Worm (Caenorhabditis elegans) whole organism, L3 larva: ENCODE results near the gene zip-12.

ENCODE experiments used
- R02D3.7 ChIP-seq: fragments of 150-350 bp; optimal IDR thresholded peaks from 2 replicates; lab custom pipeline; 2014; ENCODE audit warnings: missing biosample characterization, missing genetic modification characterization
- ZK546.5 ChIP-seq: sonication (generic microtip); optimal IDR thresholded peaks from 2 replicates; lab custom pipeline; 2017; ENCODE audit warnings: missing biosample characterization, missing genetic modification characterization
- aly-2 ChIP-seq: fragments of 150-350 bp; optimal IDR thresholded peaks from 2 replicates; lab custom pipeline; 2014; ENCODE audit warnings: missing biosample characterization, missing genetic modification characterization
- ama-1 ChIP-seq: fragments of 150-350 bp; optimal IDR thresholded peaks from 2 replicates; lab custom pipeline; 2018
- ceh-28 ChIP-seq: fragments of 150-350 bp; optimal IDR thresholded peaks from 2 replicates; lab custom pipeline; 2014; ENCODE audit warnings: missing biosample characterization, missing genetic modification reagents, missing genetic modification characterization
- daf-12 ChIP-seq: fragments of 150-350 bp; optimal IDR thresholded peaks from 2 replicates; lab custom pipeline; 2014; ENCODE audit warnings: missing biosample characterization, missing genetic modification reagents, missing genetic modification characterization
- egl-27 ChIP-seq: sonication (generic microtip); optimal IDR thresholded peaks from 4 replicates; lab custom pipeline; 2017; ENCODE audit warnings: missing biosample characterization, missing genetic modification reagents, missing genetic modification characterization
- egl-5 ChIP-seq: fragments of 150-350 bp; optimal IDR thresholded peaks from 2 replicates; lab custom pipeline; 2017; ENCODE audit warnings: missing biosample characterization, missing genetic modification reagents, missing genetic modification characterization, inconsistent platforms
- elt-1 ChIP-seq: fragments of 150-350 bp; optimal IDR thresholded peaks from 2 replicates; lab custom pipeline; 2014; ENCODE audit warnings: missing biosample characterization, missing genetic modification characterization
- elt-2 ChIP-seq: sonication (generic microtip); optimal IDR thresholded peaks from 2 replicates; lab custom pipeline; 2016; ENCODE audit warnings: missing genetic modification reagents, mild to moderate bottlenecking, missing genetic modification characterization, missing compliant biosample characterization
- elt-3 ChIP-seq, 3 experiments: fragments of 150-350 bp in 1 of 3; sonication (generic microtip) in 2 of 3; optimal IDR thresholded peaks; 2 replicates in 2 of 3; 4 replicates in 1 of 3; lab custom pipeline; 2014 to 2017; ENCODE audit warnings: missing biosample characterization in 3 of 3, missing genetic modification characterization in 3 of 3
- eor-1 ChIP-seq, 2 experiments: fragments of 150-350 bp; optimal IDR thresholded peaks; 2 replicates each; lab custom pipeline; 2014 to 2018; ENCODE audit warnings: missing biosample characterization in 2 of 2, missing genetic modification characterization in 2 of 2
- fkh-10 ChIP-seq: sonication (generic microtip); optimal IDR thresholded peaks from 2 replicates; lab custom pipeline; 2017; ENCODE audit warnings: missing biosample characterization, missing genetic modification reagents, missing genetic modification characterization
- fos-1 ChIP-seq: fragments of 150-350 bp; optimal IDR thresholded peaks from 2 replicates; lab custom pipeline; 2014; ENCODE audit warnings: missing biosample characterization, missing genetic modification characterization
- jun-1 ChIP-seq: fragments of 150-350 bp; optimal IDR thresholded peaks from 2 replicates; lab custom pipeline; 2014; ENCODE audit warnings: missing biosample characterization, missing genetic modification reagents, missing genetic modification characterization
- lin-15B ChIP-seq: fragments of 150-350 bp; optimal IDR thresholded peaks from 2 replicates; lab custom pipeline; 2014; ENCODE audit warnings: missing biosample characterization, missing genetic modification characterization
- lsy-12 ChIP-seq: sonication (generic microtip); optimal IDR thresholded peaks from 2 replicates; lab custom pipeline; 2016; ENCODE audit warnings: mild to moderate bottlenecking, missing genetic modification characterization, missing compliant biosample characterization
- mml-1 ChIP-seq: fragments of 150-350 bp; sonication (generic microtip); optimal IDR thresholded peaks from 3 replicates; lab custom pipeline; 2014; ENCODE audit warnings: missing biosample characterization, missing genetic modification characterization
- nfya-1 ChIP-seq: sonication (generic microtip); optimal IDR thresholded peaks from 2 replicates; lab custom pipeline; 2017; ENCODE audit warnings: missing genetic modification characterization, mild to moderate bottlenecking, missing compliant biosample characterization, antibody characterized with exemption, moderate library complexity; ENCODE audit not compliant: insufficient read depth
- nhr-11 ChIP-seq: fragments of 150-350 bp; optimal IDR thresholded peaks from 2 replicates; lab custom pipeline; 2014; ENCODE audit warnings: missing biosample characterization, missing genetic modification characterization
- nhr-237 ChIP-seq: fragments of 150-350 bp; optimal IDR thresholded peaks from 2 replicates; lab custom pipeline; 2014; ENCODE audit warnings: missing biosample characterization, missing genetic modification characterization
- nhr-25 ChIP-seq: sonication (generic microtip); optimal IDR thresholded peaks from 2 replicates; lab custom pipeline; 2017; ENCODE audit warnings: missing biosample characterization, missing genetic modification characterization
- nhr-28 ChIP-seq: fragments of 150-350 bp; optimal IDR thresholded peaks from 2 replicates; lab custom pipeline; 2014; ENCODE audit warnings: missing biosample characterization, missing genetic modification characterization
- nhr-43 ChIP-seq: sonication (generic microtip); optimal IDR thresholded peaks from 2 replicates; lab custom pipeline; 2016; ENCODE audit warnings: mild to moderate bottlenecking, missing genetic modification characterization, missing compliant biosample characterization; ENCODE audit not compliant: poor library complexity, severe bottlenecking
- nhr-67 ChIP-seq: fragments of 150-350 bp; optimal IDR thresholded peaks from 2 replicates; lab custom pipeline; 2014; ENCODE audit warnings: missing biosample characterization, missing genetic modification characterization
- nhr-76 ChIP-seq: fragments of 150-350 bp; sonication (generic microtip); optimal IDR thresholded peaks from 5 replicates; lab custom pipeline; 2014; ENCODE audit warnings: missing biosample characterization, missing genetic modification characterization
- nhr-77 ChIP-seq: fragments of 150-350 bp; optimal IDR thresholded peaks from 2 replicates; lab custom pipeline; 2014; ENCODE audit warnings: missing biosample characterization, missing genetic modification characterization
- pha-4 ChIP-seq: fragments of 150-350 bp; optimal IDR thresholded peaks from 2 replicates; lab custom pipeline; 2014; ENCODE audit warnings: missing biosample characterization, missing genetic modification reagents, missing genetic modification characterization
- pqm-1 ChIP-seq: fragments of 150-350 bp; optimal IDR thresholded peaks from 2 replicates; lab custom pipeline; 2017; ENCODE audit warnings: missing biosample characterization, missing genetic modification characterization, inconsistent platforms
- sea-2 ChIP-seq: fragments of 150-350 bp; sonication (generic microtip); optimal IDR thresholded peaks from 4 replicates; lab custom pipeline; 2014; ENCODE audit warnings: missing biosample characterization, missing genetic modification reagents, missing genetic modification characterization
- skn-1 ChIP-seq: fragments of 150-350 bp; optimal IDR thresholded peaks from 2 replicates; lab custom pipeline; 2014; ENCODE audit warnings: missing biosample characterization, missing genetic modification characterization
- snpc-4 ChIP-seq: fragments of 150-350 bp; optimal IDR thresholded peaks from 2 replicates; lab custom pipeline; 2014; ENCODE audit warnings: missing biosample characterization, missing genetic modification characterization
- tbx-2 ChIP-seq: sonication (generic microtip); optimal IDR thresholded peaks from 2 replicates; lab custom pipeline; 2016; ENCODE audit warnings: mild to moderate bottlenecking, missing genetic modification characterization, missing compliant biosample characterization
- unc-39 ChIP-seq: sonication (generic microtip); optimal IDR thresholded peaks from 4 replicates; lab custom pipeline; 2017; ENCODE audit warnings: missing biosample characterization, missing genetic modification characterization
- unc-62 ChIP-seq: fragments of 150-350 bp; sonication (generic microtip); optimal IDR thresholded peaks from 4 replicates; lab custom pipeline; 2014; ENCODE audit warnings: missing biosample characterization, missing genetic modification reagents, missing genetic modification characterization
- zag-1 ChIP-seq: fragments of 150-350 bp; optimal IDR thresholded peaks from 2 replicates; lab custom pipeline; 2014; ENCODE audit warnings: missing biosample characterization, missing genetic modification characterization
- ztf-4 ChIP-seq: fragments of 150-350 bp; optimal IDR thresholded peaks from 2 replicates; lab custom pipeline; 2014; ENCODE audit warnings: missing biosample characterization, missing genetic modification characterization

The zip-12 gene

ce11 chrIII:12325284-12325683 is 2.4 kb upstream of the zip-12 start:
- TF ChIP-seq unc-39 (tag; lab: Kevin White, UChicago): no peak
- TF ChIP-seq nhr-25: no peak
- no peak for TF ChIP-seq egl-27 (tag; lab: Kevin White, UChicago)
- no peak for TF ChIP-seq zag-1 (tag; lab: Kevin White, UChicago)
- no peak for TF ChIP-seq nhr-28 (tag; lab: Kevin White, UChicago)
- no peak for TF ChIP-seq lsy-12 (tag; lab: Kevin White, UChicago)
- peak; percentile 96 for TF ChIP-seq elt-2 (tag; lab: Kevin White, UChicago)
- TF ChIP-seq ztf-4: no peak
- no peak for TF ChIP-seq R02D3.7
- no peak for TF ChIP-seq elt-1 (tag; lab: Kevin White, UChicago)
- no peak for TF ChIP-seq lin-15B
- no peak for TF ChIP-seq mml-1 (tag; lab: Kevin White, UChicago)
- TF ChIP-seq nhr-237 (tag; lab: Kevin White, UChicago): no peak
- TF ChIP-seq elt-3 (tag; optimal IDR thresholded peaks at IDR 0.05; lab: Kevin White, UChicago): no peak
- no peak for TF ChIP-seq ceh-28 (tag; lab: Kevin White, UChicago)
- TF ChIP-seq unc-62: no peak
- TF ChIP-seq jun-1 (tag; lab: Kevin White, UChicago): peak; percentile 62
- TF ChIP-seq nhr-43 (tag; lab: Kevin White, UChicago): no peak
- TF ChIP-seq pqm-1: peak; percentile 85
- TF ChIP-seq snpc-4 (tag; lab: Kevin White, UChicago): no peak
- TF ChIP-seq eor-1 (tag; optimal IDR thresholded peaks at IDR 0.05; lab: Kevin White, UChicago): no peak
- peak; percentile 39 for TF ChIP-seq skn-1
- no peak for TF ChIP-seq tbx-2 (tag; lab: Kevin White, UChicago)
- TF ChIP-seq daf-12: no peak
- TF ChIP-seq pha-4 (tag; lab: Kevin White, UChicago): peak; percentile 34
- no peak for TF ChIP-seq fkh-10 (GFP tag; lab: Kevin White, UChicago)
- peak; percentile 36 for TF ChIP-seq nfya-1
- TF ChIP-seq nhr-76: no peak
- no peak for TF ChIP-seq nhr-67 (tag; lab: Kevin White, UChicago)
- no peak for TF ChIP-seq sea-2 (GFP tag; lab: Kevin White, UChicago)
- no peak for TF ChIP-seq ama-1 (lab: Kevin White, UChicago)
- TF ChIP-seq ZK546.5 (tag; lab: Kevin White, UChicago): no peak
- TF ChIP-seq egl-5: no peak
- no peak for TF ChIP-seq nhr-77 (tag; lab: Kevin White, UChicago)

ce11 chrIII:12331300-12331699 is 3.6 kb downstream of the zip-12 start:
- peak; percentile 97 for TF ChIP-seq nfya-1
- TF ChIP-seq eor-1 (tag; optimal IDR thresholded peaks at IDR 0.05; lab: Kevin White, UChicago): no peak
- TF ChIP-seq tbx-2 (tag; lab: Kevin White, UChicago): no peak
- TF ChIP-seq nhr-28 (tag; lab: Kevin White, UChicago): no peak
- TF ChIP-seq ceh-28 (tag; lab: Kevin White, UChicago): no peak
- no peak for TF ChIP-seq unc-62
- no peak for TF ChIP-seq jun-1 (tag; lab: Kevin White, UChicago)
- TF ChIP-seq, all 47 proteins: peak for 1

- TF ChIP-seq ZK546.5 (tag; lab: Kevin White, UChicago): no peak
- TF ChIP-seq nfya-1: no peak
- no peak for TF ChIP-seq eor-1 (tag; optimal IDR thresholded peaks at IDR 0.05; lab: Kevin White, UChicago)
- TF ChIP-seq mml-1 (tag; lab: Kevin White, UChicago): no peak
- no peak for TF ChIP-seq egl-5
- no peak for TF ChIP-seq aly-2 (tag; lab: Kevin White, UChicago)
- TF ChIP-seq fos-1 (tag; lab: Kevin White, UChicago): no peak
- TF ChIP-seq egl-27 (tag; lab: Kevin White, UChicago): no peak
These were observed 5.7 kb downstream of the zip-12 start, which contains the start of gene zip-1 for ce11 chrIII:12333445-12333844. Gene zip-1 (plus strand): TSS chrIII:12333745.

- no peak for TF ChIP-seq nhr-25
- no peak for TF ChIP-seq aly-2 (tag; lab: Kevin White, UChicago)
- no peak for TF ChIP-seq nhr-11 (tag; lab: Kevin White, UChicago)
- no peak for TF ChIP-seq pha-4 (tag; lab: Kevin White, UChicago)
- TF ChIP-seq nfya-1: peak; percentile 76
- no peak for TF ChIP-seq mml-1 (tag; lab: Kevin White, UChicago)
These were observed 6.6 kb downstream of the zip-12 start for ce11 chrIII:12334268-12334667.
